Fruit fly (Drosophila melanogaster) whole organism, prepupa: ENCODE results near the gene brwl.

Source experiments
- CG10631 ChIP-seq: fragments of 200-800 bp; sonication (Bioruptor generic); optimal IDR thresholded peaks from 2 replicates; lab custom pipeline; 2016; ENCODE audit warnings: missing biosample characterization, missing genetic modification characterization
- CG10669 ChIP-seq: fragments of 200-800 bp; sonication (Bioruptor generic); optimal IDR thresholded peaks from 3 replicates; lab custom pipeline; 2018; ENCODE audit warnings: missing biosample characterization, mild to moderate bottlenecking, missing genetic modification characterization, moderate library complexity
- CG15336 ChIP-seq: fragments of 200-800 bp; sonication (Bioruptor generic); IDR thresholded peaks from 2 replicates; pipeline ENCODE4 v1.3.6; 2022; ENCODE audit warnings: missing biosample characterization, missing genetic modification characterization
- CG16779 ChIP-seq: fragments of 200-800 bp; sonication (Bioruptor generic); optimal IDR thresholded peaks from 3 replicates; lab custom pipeline; 2017; ENCODE audit warnings: missing biosample characterization, mild to moderate bottlenecking, missing genetic modification characterization
- CG3032 ChIP-seq: fragments of 200-800 bp; optimal IDR thresholded peaks from 2 replicates; lab custom pipeline; 2019; ENCODE audit warnings: missing biosample characterization, mild to moderate bottlenecking, missing genetic modification characterization, moderate library complexity
- CG7368 ChIP-seq: fragments of 200-800 bp; sonication (Bioruptor generic); optimal IDR thresholded peaks from 3 replicates; lab custom pipeline; 2016; ENCODE audit warnings: missing biosample characterization, missing genetic modification characterization
- Gug ChIP-seq: fragments of 200-800 bp; sonication (Bioruptor generic); IDR thresholded peaks from 2 replicates; pipeline ENCODE4 v1.3.6; 2022; ENCODE audit warnings: missing biosample characterization, missing genetic modification characterization
- Hr39 ChIP-seq: fragments of 200-800 bp; sonication (Bioruptor generic); optimal IDR thresholded peaks from 2 replicates; lab custom pipeline; 2016; ENCODE audit warnings: missing biosample characterization, missing genetic modification characterization
- Lpt ChIP-seq: fragments of 200-800 bp; sonication (Bioruptor generic); optimal IDR thresholded peaks from 3 replicates; lab custom pipeline; 2016; ENCODE audit warnings: missing biosample characterization, missing genetic modification characterization
- Sox15 ChIP-seq: fragments of 200-800 bp; sonication (Bioruptor generic); optimal IDR thresholded peaks from 3 replicates; lab custom pipeline; 2016; ENCODE audit warnings: missing biosample characterization, missing genetic modification characterization
- fd85E ChIP-seq: fragments of 200-800 bp; sonication (Bioruptor generic); optimal IDR thresholded peaks from 3 replicates; lab custom pipeline; 2016; ENCODE audit warnings: missing biosample characterization, missing genetic modification characterization
- spab ChIP-seq: fragments of 200-800 bp; sonication (Bioruptor generic); optimal IDR thresholded peaks from 2 replicates; lab custom pipeline; 2017; ENCODE audit warnings: missing biosample characterization, mild to moderate bottlenecking, missing genetic modification characterization, missing genetic modification reagents
- ss ChIP-seq, 2 experiments: fragments of 200-800 bp; sonication (Bioruptor generic); optimal IDR thresholded peaks; 2 replicates in 1 of 2; 3 replicates in 1 of 2; lab custom pipeline; 2017 to 2018; ENCODE audit warnings: mild to moderate bottlenecking in 2 of 2, missing biosample characterization in 2 of 2, missing genetic modification characterization in 2 of 2, moderate library complexity in 1 of 2

- TF ChIP-seq CG16779 (tag; lab: Kevin White, UChicago) (no peak), CG15336 (GFP tag; lab: Robert Waterston, UW) (no peak), CG3032 (tag; lab: Kevin White, UChicago) (no peak), CG10631 (GFP tag; lab: Kevin White, UChicago) (no peak), Lpt (GFP tag; lab: Kevin White, UChicago) (no peak), Sox15 (GFP tag; lab: Kevin White, UChicago) (no peak), ss (GFP tag; optimal IDR thresholded peaks at IDR 0.05; lab: Kevin White, UChicago) (no peak), spab (GFP tag; lab: Kevin White, UChicago) (no peak), Gug (GFP tag; lab: Robert Waterston, UW) (no peak), fd85E (GFP tag; lab: Kevin White, UChicago) (no peak), CG10669 (GFP tag; lab: Kevin White, UChicago) (no peak), CG7368 (GFP tag; lab: Kevin White, UChicago) (no peak), Hr39 (no peak)
Measured at dm6 chr2L:9528215-9528614, 40.5 kb upstream of the brwl start, which contains the start of gene CG31883.
